Fruit fly (Drosophila melanogaster) whole organism, embryonic: ENCODE data around the gene CG4313.
A peak's percentile ranks its signal among the peaks of the same experiment; 100 is the strongest.

Experiments used
- CG10209 ChIP-seq: fragments of 200-800 bp; sonication (Bioruptor generic); optimal IDR thresholded peaks from 3 replicates; lab custom pipeline; 2017; ENCODE audit warnings: missing biosample characterization, mild to moderate bottlenecking, missing genetic modification characterization, missing genetic modification reagents
- CG12299 ChIP-seq: fragments of 200-800 bp; sonication (Bioruptor generic); optimal IDR thresholded peaks from 2 replicates; lab custom pipeline; 2018; ENCODE audit warnings: missing biosample characterization, mild to moderate bottlenecking, missing genetic modification characterization
- CG15269 ChIP-seq: fragments of 200-800 bp; sonication (Bioruptor generic); optimal IDR thresholded peaks from 2 replicates; lab custom pipeline; 2018; ENCODE audit warnings: missing biosample characterization, mild to moderate bottlenecking, missing genetic modification characterization, moderate library complexity
- CG1603 ChIP-seq: fragments of 200-800 bp; sonication (Bioruptor generic); optimal IDR thresholded peaks from 2 replicates; lab custom pipeline; 2019; ENCODE audit warnings: missing biosample characterization, mild to moderate bottlenecking, missing genetic modification characterization, moderate library complexity
- CG18619 ChIP-seq: fragments of 200-800 bp; sonication (Bioruptor generic); optimal IDR thresholded peaks from 3 replicates; lab custom pipeline; 2017; ENCODE audit warnings: missing biosample characterization, mild to moderate bottlenecking, missing genetic modification characterization
- CG34422 ChIP-seq: fragments of 200-800 bp; sonication (Bioruptor generic); IDR thresholded peaks from 3 replicates; pipeline ENCODE4 v1.3.6; 2022; ENCODE audit warnings: missing biosample characterization, missing genetic modification characterization
- CG3995 ChIP-seq: fragments of 200-800 bp; sonication (Bioruptor generic); optimal IDR thresholded peaks from 3 replicates; lab custom pipeline; 2016; ENCODE audit warnings: missing biosample characterization, missing genetic modification characterization
- CG4282 ChIP-seq: fragments of 200-800 bp; sonication (Bioruptor generic); optimal IDR thresholded peaks from 2 replicates; lab custom pipeline; 2016; ENCODE audit warnings: missing biosample characterization, missing genetic modification characterization
- CG4404 ChIP-seq: fragments of 200-800 bp; sonication (Bioruptor generic); IDR thresholded peaks from 2 replicates; pipeline ENCODE4 v1.3.6; 2022; ENCODE audit warnings: missing biosample characterization, missing genetic modification characterization
- CG5953 ChIP-seq: fragments of 200-800 bp; sonication (Bioruptor generic); IDR thresholded peaks from 2 replicates; pipeline ENCODE4 v1.3.6; 2022; ENCODE audit warnings: missing biosample characterization, missing genetic modification characterization
- CG6175 ChIP-seq: fragments of 200-800 bp; sonication (Bioruptor generic); IDR thresholded peaks from 3 replicates; pipeline ENCODE4 v1.3.6; 2022; ENCODE audit warnings: missing biosample characterization, missing genetic modification characterization
- CG6272 ChIP-seq: fragments of 200-800 bp; sonication (Bioruptor generic); IDR thresholded peaks from 2 replicates; pipeline ENCODE4 v1.3.6; 2022; ENCODE audit warnings: missing biosample characterization, missing genetic modification characterization
- CG6654 ChIP-seq: fragments of 200-800 bp; sonication (Bioruptor generic); optimal IDR thresholded peaks from 2 replicates; lab custom pipeline; 2017; ENCODE audit warnings: missing biosample characterization, mild to moderate bottlenecking, missing genetic modification characterization
- CG7357 ChIP-seq: fragments of 200-800 bp; sonication (Bioruptor generic); IDR thresholded peaks from 3 replicates; pipeline ENCODE4 v1.3.6; 2022; ENCODE audit warnings: missing biosample characterization, missing genetic modification characterization
- CG7839 ChIP-seq: fragments of 200-800 bp; sonication (Bioruptor generic); optimal IDR thresholded peaks from 3 replicates; lab custom pipeline; 2018; ENCODE audit warnings: missing biosample characterization, mild to moderate bottlenecking, missing genetic modification characterization, moderate library complexity
- CG8290 ChIP-seq, 3 experiments: fragments of 200-800 bp; sonication (Bioruptor generic); optimal IDR thresholded peaks; 2 replicates each; lab custom pipeline; 2016 to 2019; ENCODE audit warnings: missing biosample characterization in 3 of 3, missing genetic modification characterization in 3 of 3, mild to moderate bottlenecking in 2 of 3, moderate library complexity in 1 of 3
- CG9932 ChIP-seq: fragments of 200-800 bp; sonication (Bioruptor generic); IDR thresholded peaks from 2 replicates; pipeline ENCODE4 v1.3.6; 2022; ENCODE audit warnings: missing biosample characterization, missing genetic modification characterization
- Dll ChIP-seq: fragments of 200-800 bp; sonication (Bioruptor generic); IDR thresholded peaks from 4 replicates; pipeline ENCODE4 v1.3.6; 2022; ENCODE audit warnings: missing biosample characterization, missing genetic modification characterization; ENCODE audit not compliant: partially characterized antibody
- Hmr ChIP-seq: fragments of 200-800 bp; sonication (Bioruptor generic); optimal IDR thresholded peaks from 3 replicates; lab custom pipeline; 2017; ENCODE audit warnings: mild to moderate bottlenecking, missing biosample characterization, missing genetic modification reagents, missing genetic modification characterization
- Meics ChIP-seq: fragments of 200-800 bp; sonication (Bioruptor generic); optimal IDR thresholded peaks from 2 replicates; lab custom pipeline; 2017; ENCODE audit warnings: missing biosample characterization, mild to moderate bottlenecking, missing genetic modification characterization
- NFAT ChIP-seq: fragments of 200-800 bp; sonication (Bioruptor generic); IDR thresholded peaks from 2 replicates; pipeline ENCODE4 v1.3.6; 2022; ENCODE audit warnings: missing biosample characterization, missing genetic modification characterization
- Nf-YA ChIP-seq: fragments of 200-800 bp; sonication (Bioruptor generic); IDR thresholded peaks from 2 replicates; pipeline ENCODE4 v1.3.6; 2022; ENCODE audit warnings: missing biosample characterization, missing genetic modification characterization
- Ptx1 ChIP-seq: fragments of 200-800 bp; sonication (Bioruptor generic); IDR thresholded peaks from 2 replicates; pipeline ENCODE4 v1.3.6; 2022; ENCODE audit warnings: missing biosample characterization, missing genetic modification characterization
- Scr ChIP-seq: fragments of 200-800 bp; sonication (Bioruptor generic); IDR thresholded peaks from 2 replicates; pipeline ENCODE4 v1.3.6; 2022; ENCODE audit warnings: missing biosample characterization, missing genetic modification characterization; ENCODE audit not compliant: partially characterized antibody
- Sox102F ChIP-seq: fragments of 200-800 bp; sonication (Bioruptor generic); optimal IDR thresholded peaks from 2 replicates; lab custom pipeline; 2018; ENCODE audit warnings: missing biosample characterization, mild to moderate bottlenecking, missing genetic modification characterization, moderate library complexity
- ac ChIP-seq: fragments of 200-800 bp; sonication (Bioruptor generic); optimal IDR thresholded peaks from 3 replicates; lab custom pipeline; 2017; ENCODE audit warnings: missing biosample characterization, mild to moderate bottlenecking, missing genetic modification characterization
- bcd ChIP-seq: fragments of 200-800 bp; sonication (Bioruptor generic); optimal IDR thresholded peaks from 2 replicates; lab custom pipeline; 2017; ENCODE audit warnings: missing biosample characterization, mild to moderate bottlenecking, missing genetic modification characterization
- bigmax ChIP-seq: fragments of 200-800 bp; sonication (Bioruptor generic); optimal IDR thresholded peaks from 2 replicates; lab custom pipeline; 2018; ENCODE audit warnings: missing biosample characterization, mild to moderate bottlenecking, missing genetic modification characterization
- caup ChIP-seq: fragments of 200-800 bp; sonication (Bioruptor generic); optimal IDR thresholded peaks from 3 replicates; lab custom pipeline; 2017; ENCODE audit warnings: missing biosample characterization, mild to moderate bottlenecking, missing genetic modification characterization, moderate library complexity; ENCODE audit not compliant: severe bottlenecking
- corto ChIP-seq: fragments of 200-800 bp; sonication (Bioruptor generic); optimal IDR thresholded peaks from 2 replicates; lab custom pipeline; 2016; ENCODE audit warnings: missing biosample characterization, mild to moderate bottlenecking, missing genetic modification characterization, moderate library complexity
- croc ChIP-seq: fragments of 200-800 bp; sonication (Bioruptor generic); conservative IDR thresholded peaks from 3 replicates; pipeline ENCODE4 v1.3.6; 2022; ENCODE audit warnings: missing biosample characterization, missing genetic modification characterization
- eyg ChIP-seq: fragments of 200-800 bp; sonication (Bioruptor generic); optimal IDR thresholded peaks from 3 replicates; lab custom pipeline; 2016; ENCODE audit warnings: missing biosample characterization, missing genetic modification characterization
- ftz-f1 ChIP-seq: fragments of 200-800 bp; sonication (Bioruptor generic); optimal IDR thresholded peaks from 2 replicates; lab custom pipeline; 2016; ENCODE audit warnings: missing biosample characterization, missing genetic modification characterization
- gcm2 ChIP-seq: fragments of 200-800 bp; sonication (Bioruptor generic); optimal IDR thresholded peaks from 2 replicates; lab custom pipeline; 2016; ENCODE audit warnings: missing biosample characterization, missing genetic modification characterization
- gro ChIP-seq: fragments of 200-800 bp; sonication (Bioruptor generic); optimal IDR thresholded peaks from 2 replicates; lab custom pipeline; 2016; ENCODE audit warnings: missing biosample characterization, missing genetic modification characterization
- gsb ChIP-seq: fragments of 200-800 bp; sonication (Bioruptor generic); IDR thresholded peaks from 2 replicates; pipeline ENCODE4 v1.3.6; 2022; ENCODE audit warnings: missing biosample characterization, missing genetic modification characterization
- gt ChIP-seq: fragments of 200-800 bp; sonication (Bioruptor generic); IDR thresholded peaks from 2 replicates; pipeline ENCODE4 v1.3.6; 2022; ENCODE audit warnings: missing biosample characterization, missing genetic modification characterization
- knrl ChIP-seq: fragments of 200-800 bp; sonication (Bioruptor generic); IDR thresholded peaks from 3 replicates; pipeline ENCODE4 v1.3.6; 2022; ENCODE audit warnings: missing biosample characterization, missing genetic modification characterization; ENCODE audit not compliant: partially characterized antibody
- pfk ChIP-seq: fragments of 200-800 bp; sonication (Bioruptor generic); optimal IDR thresholded peaks from 2 replicates; lab custom pipeline; 2018; ENCODE audit warnings: missing biosample characterization, mild to moderate bottlenecking, missing genetic modification characterization, moderate library complexity
- schlank ChIP-seq: fragments of 200-800 bp; sonication (Bioruptor generic); optimal IDR thresholded peaks from 2 replicates; lab custom pipeline; 2018; ENCODE audit warnings: missing biosample characterization, mild to moderate bottlenecking, missing genetic modification characterization
- sens ChIP-seq: fragments of 200-800 bp; sonication (Bioruptor generic); peaks from one replicate; lab custom pipeline; 2016; ENCODE audit warnings: missing biosample characterization, missing genetic modification characterization
- shn ChIP-seq: fragments of 200-800 bp; sonication (Bioruptor generic); optimal IDR thresholded peaks from 3 replicates; lab custom pipeline; 2016; ENCODE audit warnings: missing biosample characterization, missing genetic modification characterization
- sisA ChIP-seq: fragments of 200-800 bp; sonication (Bioruptor generic); IDR thresholded peaks from 2 replicates; pipeline ENCODE4 v1.3.6; 2022; ENCODE audit warnings: missing biosample characterization, missing genetic modification characterization
- slou ChIP-seq: fragments of 200-800 bp; sonication (Bioruptor generic); optimal IDR thresholded peaks from 3 replicates; lab custom pipeline; 2016; ENCODE audit warnings: missing biosample characterization, missing genetic modification characterization
- sna ChIP-seq: fragments of 200-800 bp; sonication (Bioruptor generic); IDR thresholded peaks from 2 replicates; pipeline ENCODE4 v1.3.6; 2022; ENCODE audit warnings: missing biosample characterization, missing genetic modification characterization; ENCODE audit not compliant: partially characterized antibody
- ssp ChIP-seq: fragments of 200-800 bp; sonication (Bioruptor generic); IDR thresholded peaks from 2 replicates; pipeline ENCODE4 v1.3.6; 2022; ENCODE audit warnings: missing biosample characterization, missing genetic modification characterization
- tna ChIP-seq: fragments of 200-800 bp; sonication (Bioruptor generic); IDR thresholded peaks from 2 replicates; pipeline ENCODE4 v1.3.6; 2022; ENCODE audit warnings: missing biosample characterization, missing genetic modification characterization; ENCODE audit not compliant: partially characterized antibody

The CG4313 gene

DNA sequence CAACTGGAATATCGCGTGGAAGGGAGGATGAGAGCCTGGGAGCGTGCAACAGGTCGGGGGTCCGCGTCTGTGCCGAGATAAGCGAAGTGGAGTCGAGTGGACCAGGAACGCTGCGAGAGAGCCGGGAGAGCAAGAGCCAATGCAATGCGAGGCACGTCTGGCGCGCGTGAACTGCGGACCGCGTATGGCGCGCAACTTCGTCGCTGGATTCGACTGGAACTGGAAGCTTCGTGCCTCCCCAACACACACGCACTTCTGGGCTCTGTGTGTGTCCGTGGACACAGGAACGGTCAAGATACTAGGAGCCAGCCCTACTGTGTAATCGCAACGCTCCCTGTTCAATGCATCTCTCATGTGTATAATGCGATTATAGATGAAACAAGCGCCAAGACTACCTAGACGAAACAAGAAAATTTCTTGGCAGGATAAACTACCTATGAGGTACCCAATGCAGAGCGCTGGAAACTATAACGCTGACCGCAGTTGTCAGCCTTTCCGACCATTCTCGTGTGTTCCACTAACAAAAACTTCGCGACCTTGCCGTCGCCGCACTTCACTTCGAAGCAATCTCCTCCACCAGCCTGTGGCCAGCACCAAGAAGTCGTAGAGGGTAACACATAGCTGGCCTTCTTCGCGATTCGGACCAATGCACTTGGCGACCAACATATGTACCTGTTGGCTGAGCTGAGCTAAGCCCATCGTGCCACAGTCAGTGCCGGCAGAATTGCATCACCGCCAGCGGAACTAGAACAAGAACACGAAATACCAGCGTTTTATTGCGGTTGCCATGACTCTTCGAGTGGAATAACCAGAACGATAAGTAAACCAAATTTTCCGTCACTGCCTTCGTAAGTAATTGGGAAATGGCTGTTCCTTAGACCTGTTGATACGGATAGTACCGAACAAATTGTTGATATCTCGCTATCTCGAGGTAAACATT lies 30.5 kb downstream of the CG4313 start, which contains the start of gene Rtca (continued):
- TF ChIP-seq caup (GFP tag; lab: Kevin White, UChicago) (peak; percentile 77), gro (GFP tag; lab: Kevin White, UChicago) (peak; percentile 42), gt (no peak), CG6272 (0 out of 2 replicates have a peak, but pooled peaks have one; percentile 17), corto (no peak), pfk (no peak), Nf-YA (GFP tag; lab: Robert Waterston, UW) (0 out of 2 replicates have a peak, but pooled peaks have one; percentile 8), bigmax (GFP tag; lab: Kevin White, UChicago) (no peak), gcm2 (GFP tag; lab: Kevin White, UChicago) (peak; percentile 18), CG5953 (GFP tag; lab: Robert Waterston, UW) (peak; percentile 45; the same call in 1 of the 2 replicates), CG15269 (tag; lab: Kevin White, UChicago) (peak; percentile 82), CG8290 (GFP tag; optimal IDR thresholded peaks at IDR 0.05; lab: Kevin White, UChicago) (peak; percentile 14), CG8290 (tag; optimal IDR thresholded peaks at IDR 0.05; lab: Kevin White, UChicago) (peak in 1 of 2 experiments; percentile 62), CG7357 (GFP tag; lab: Robert Waterston, UW) (no peak), Meics (peak; percentile 74), CG18619 (GFP tag; lab: Kevin White, UChicago) (peak; percentile 70), Dll (GFP tag; lab: Robert Waterston, UW) (no peak), CG10209 (peak; percentile 66), sens (GFP tag; lab: Kevin White, UChicago) (peak; percentile 84), sisA (peak; percentile 65), tna (GFP tag; lab: Robert Waterston, UW) (no peak), eyg (peak; percentile 20), CG4404 (peak; percentile 46), CG1603 (tag; lab: Kevin White, UChicago) (peak; percentile 68), croc (GFP tag; lab: Robert Waterston, UW) (0 out of 3 replicates have a peak, but pooled peaks have one; percentile 18), CG6175 (GFP tag; lab: Robert Waterston, UW) (0 out of 3 replicates have a peak, but pooled peaks have one; percentile 30), NFAT (GFP tag; lab: Robert Waterston, UW) (no peak), Hmr (GFP tag; lab: Kevin White, UChicago) (peak; percentile 84), sna (GFP tag; lab: Robert Waterston, UW) (no peak), Sox102F (GFP tag; lab: Kevin White, UChicago) (peak; percentile 56), ac (GFP tag; lab: Kevin White, UChicago) (no peak), ssp (0 out of 2 replicates have a peak, but pooled peaks have one; percentile 37), Ptx1 (peak; percentile 81), bcd (GFP tag; lab: Kevin White, UChicago) (peak; percentile 72), gsb (peak; percentile 57), CG6654 (GFP tag; lab: Kevin White, UChicago) (peak; percentile 43), ftz-f1 (GFP tag; lab: Kevin White, UChicago) (peak; percentile 69), CG7839 (tag; lab: Kevin White, UChicago) (peak; percentile 80), CG4282 (GFP tag; lab: Kevin White, UChicago) (peak; percentile 13), slou (GFP tag; lab: Kevin White, UChicago) (no peak), schlank (tag; lab: Kevin White, UChicago) (peak; percentile 43), CG12299 (tag; lab: Kevin White, UChicago) (peak; percentile 54), CG34422 (peak; percentile 44; the same call in 1 of the 3 replicates), knrl (GFP tag; lab: Robert Waterston, UW) (no peak), shn (GFP tag; lab: Kevin White, UChicago) (peak; percentile 55), CG9932 (GFP tag; lab: Robert Waterston, UW) (peak; percentile 51; the same call in 1 of the 2 replicates), CG3995 (GFP tag; lab: Kevin White, UChicago) (no peak), Scr (GFP tag; lab: Robert Waterston, UW) (no peak)
